Worm (Caenorhabditis elegans) whole organism, L4/young adult: Measurements from ENCODE around the gene F41E6.8.

Source experiments
- dao-5 ChIP-seq: sonication (generic microtip); optimal IDR thresholded peaks from 2 replicates; lab custom pipeline; 2016; ENCODE audit warnings: missing genotype, missing genetic modification characterization, moderate library complexity, missing compliant biosample characterization
- him-1 ChIP-seq: sonication (generic microtip); optimal IDR thresholded peaks from 2 replicates; lab custom pipeline; 2016; ENCODE audit warnings: missing genotype, missing genetic modification reagents, missing genetic modification characterization, missing compliant biosample characterization

- TF ChIP-seq dao-5 (tag; lab: Kevin White, UChicago) (no peak), him-1 (tag; lab: Kevin White, UChicago) (no peak)
Measured at ce11 chrV:8607353-8607850, 6.1 kb upstream of the F41E6.8 start, which contains the start of gene smk-1.
